Worm (Caenorhabditis elegans) whole organism, L1 larva: Measurements from ENCODE around the gene nca-2.

Source experiments
- egl-13 ChIP-seq: sonication (generic microtip); optimal IDR thresholded peaks from 2 replicates; lab custom pipeline; 2016; ENCODE audit warnings: missing genotype, missing genetic modification reagents, missing genetic modification characterization, missing compliant biosample characterization
- elt-3 ChIP-seq, 6 experiments: fragments of 150-350 bp in 1 of 6; sonication (generic microtip); optimal IDR thresholded peaks; 2 replicates each; lab custom pipeline; 2017 to 2018; ENCODE audit warnings: missing biosample characterization in 6 of 6, missing genetic modification characterization in 6 of 6, inconsistent platforms in 1 of 6
- nhr-12 ChIP-seq: sonication (generic microtip); optimal IDR thresholded peaks from 2 replicates; lab custom pipeline; 2017; ENCODE audit warnings: missing biosample characterization, missing genetic modification characterization

ce11 chrIII:5024393-5024964 lies 59.1 kb downstream of the nca-2 start, which contains the start of gene pcf-11:
- TF ChIP-seq egl-13 (no peak), nhr-12 (no peak), elt-3 (tag; optimal IDR thresholded peaks at IDR 0.05; lab: Kevin White, UChicago) (peak in 2 of 6 experiments; percentile 5 to 8)
